Worm (Caenorhabditis elegans) whole organism, young adult: Measurements from ENCODE around the gene srj-21.
A peak's percentile ranks its signal among the peaks of the same experiment; 100 is the strongest.

Experiments used
- B0035.1 ChIP-seq: sonication (generic microtip); optimal IDR thresholded peaks from 2 replicates; lab custom pipeline; 2016; ENCODE audit warnings: missing genetic modification characterization, mild to moderate bottlenecking, missing compliant biosample characterization, missing genotype, missing genetic modification reagents
- B0261.1 ChIP-seq: sonication (generic microtip); optimal IDR thresholded peaks from 2 replicates; lab custom pipeline; 2016; ENCODE audit warnings: mild to moderate bottlenecking, missing genetic modification characterization, moderate library complexity, missing compliant biosample characterization
- B0336.3 ChIP-seq: fragments of 200-800 bp; sonication (Bioruptor generic); IDR thresholded peaks from 2 replicates; pipeline ENCODE4 v1.3.6; 2022; ENCODE audit warnings: missing genetic modification characterization, missing compliant biosample characterization
- C17E4.6 ChIP-seq: fragments of 200-800 bp; sonication (Bioruptor generic); IDR thresholded peaks from 2 replicates; pipeline ENCODE4 v1.3.6; 2022; ENCODE audit warnings: missing genetic modification reagents, missing genetic modification characterization, missing compliant biosample characterization
- F22D6.2 ChIP-seq: sonication (generic microtip); optimal IDR thresholded peaks from 2 replicates; lab custom pipeline; 2016; ENCODE audit warnings: mild to moderate bottlenecking, missing genetic modification characterization, missing compliant biosample characterization
- F37B4.10 ChIP-seq: fragments of 200-800 bp; sonication (Bioruptor generic); IDR thresholded peaks from 2 replicates; pipeline ENCODE4 v1.3.6; 2022; ENCODE audit warnings: missing genetic modification characterization, missing compliant biosample characterization
- F49E8.2 ChIP-seq: sonication (generic microtip); optimal IDR thresholded peaks from 3 replicates; lab custom pipeline; 2017; ENCODE audit warnings: missing genetic modification characterization, mild to moderate bottlenecking, missing compliant biosample characterization, antibody characterized with exemption, moderate library complexity; ENCODE audit not compliant: insufficient read depth
- F55B11.4 ChIP-seq: sonication (generic microtip); optimal IDR thresholded peaks from 2 replicates; lab custom pipeline; 2016; ENCODE audit warnings: missing compliant biosample characterization, missing genetic modification characterization, borderline replicate concordance; ENCODE audit not compliant: insufficient read depth
- F57A8.1 ChIP-seq: fragments of 200-800 bp; sonication (Bioruptor generic); optimal IDR thresholded peaks from 2 replicates; lab custom pipeline; 2018; ENCODE audit warnings: mild to moderate bottlenecking, missing genetic modification characterization, moderate library complexity, missing compliant biosample characterization
- T26A5.8 ChIP-seq: sonication (generic microtip); optimal IDR thresholded peaks from 2 replicates; lab custom pipeline; 2016; ENCODE audit warnings: missing genetic modification characterization, missing compliant biosample characterization
- Y53G8AR.9 ChIP-seq: fragments of 200-800 bp; sonication (Bioruptor generic); conservative IDR thresholded peaks from 2 replicates; pipeline ENCODE4 v1.3.6; 2022; ENCODE audit warnings: missing genetic modification reagents, missing genetic modification characterization, missing compliant biosample characterization
- Y56A3A.18 ChIP-seq: fragments of 200-800 bp; sonication (Bioruptor generic); IDR thresholded peaks from 2 replicates; pipeline ENCODE4 v1.3.6; 2022; ENCODE audit warnings: missing genetic modification reagents, missing genetic modification characterization, missing compliant biosample characterization
- ZK185.1 ChIP-seq: sonication (generic microtip); optimal IDR thresholded peaks from 2 replicates; lab custom pipeline; 2016; ENCODE audit warnings: mild to moderate bottlenecking, missing genetic modification characterization, missing compliant biosample characterization; ENCODE audit not compliant: poor library complexity, severe bottlenecking
- attf-3 ChIP-seq: fragments of 200-800 bp; sonication (Bioruptor generic); conservative IDR thresholded peaks from 2 replicates; pipeline ENCODE4 v1.3.6; 2022; ENCODE audit warnings: missing genetic modification reagents, missing genetic modification characterization, missing compliant biosample characterization
- attf-5 ChIP-seq: fragments of 200-800 bp; sonication (Bioruptor generic); optimal IDR thresholded peaks from 2 replicates; lab custom pipeline; 2018; ENCODE audit warnings: mild to moderate bottlenecking, missing genetic modification characterization, missing compliant biosample characterization
- attf-6 ChIP-seq: fragments of 200-800 bp; sonication (Bioruptor generic); IDR thresholded peaks from 2 replicates; pipeline ENCODE4 v1.3.6; 2022; ENCODE audit warnings: missing genetic modification reagents, missing genetic modification characterization, missing compliant biosample characterization
- bed-2 ChIP-seq: fragments of 200-800 bp; sonication (Bioruptor generic); IDR thresholded peaks from 2 replicates; pipeline ENCODE4 v1.3.6; 2022; ENCODE audit warnings: missing genetic modification reagents, missing genetic modification characterization, missing compliant biosample characterization
- ccch-3 ChIP-seq: fragments of 200-800 bp; sonication (Bioruptor generic); optimal IDR thresholded peaks from 2 replicates; lab custom pipeline; 2018; ENCODE audit warnings: mild to moderate bottlenecking, missing genetic modification characterization, missing compliant biosample characterization
- cebp-1 ChIP-seq, 2 experiments: fragments of 200-800 bp in 1 of 2; sonication (Bioruptor generic) in 1 of 2; sonication (generic microtip) in 1 of 2; IDR thresholded peaks in 1 of 2; optimal IDR thresholded peaks in 1 of 2; 2 replicates each; pipeline versions ENCODE4 v1.3.6 to Lab custom; 2017 to 2022; ENCODE audit warnings: missing compliant biosample characterization in 2 of 2, missing genetic modification characterization in 2 of 2, mild to moderate bottlenecking in 1 of 2, missing genetic modification reagents in 1 of 2, moderate library complexity in 1 of 2
- ceh-91 ChIP-seq: fragments of 200-800 bp; sonication (Bioruptor generic); IDR thresholded peaks from 2 replicates; pipeline ENCODE4 v1.3.6; 2022; ENCODE audit warnings: missing genetic modification reagents, missing genetic modification characterization, missing compliant biosample characterization
- dpl-1 ChIP-seq: fragments of 150-350 bp; optimal IDR thresholded peaks from 2 replicates; lab custom pipeline; 2014; ENCODE audit warnings: missing biosample characterization, missing genetic modification reagents, missing genetic modification characterization
- egl-18 ChIP-seq: fragments of 200-800 bp; sonication (Bioruptor generic); IDR thresholded peaks from 2 replicates; pipeline ENCODE4 v1.3.6; 2022; ENCODE audit warnings: missing genetic modification reagents, missing genetic modification characterization, missing compliant biosample characterization
- egl-44 ChIP-seq: fragments of 200-800 bp; sonication (Bioruptor generic); IDR thresholded peaks from 2 replicates; pipeline ENCODE4 v1.3.6; 2022; ENCODE audit warnings: missing genetic modification reagents, missing genetic modification characterization, missing compliant biosample characterization
- fkh-3 ChIP-seq: sonication (generic microtip); optimal IDR thresholded peaks from 2 replicates; lab custom pipeline; 2016; ENCODE audit warnings: mild to moderate bottlenecking, missing genetic modification characterization, missing compliant biosample characterization
- gei-17 ChIP-seq: fragments of 200-800 bp; sonication (Bioruptor generic); optimal IDR thresholded peaks from 2 replicates; lab custom pipeline; 2018; ENCODE audit warnings: mild to moderate bottlenecking, missing genetic modification characterization, missing compliant biosample characterization
- hlh-26 ChIP-seq: fragments of 200-800 bp; sonication (Bioruptor generic); conservative IDR thresholded peaks from 2 replicates; pipeline ENCODE4 v1.3.6; 2022; ENCODE audit warnings: missing genetic modification reagents, missing genetic modification characterization, missing compliant biosample characterization
- hmg-20 ChIP-seq: fragments of 200-800 bp; sonication (Bioruptor generic); IDR thresholded peaks from 2 replicates; pipeline ENCODE4 v1.3.6; 2022; ENCODE audit warnings: missing genetic modification reagents, missing genetic modification characterization, missing compliant biosample characterization
- lin-40 ChIP-seq: sonication (generic microtip); optimal IDR thresholded peaks from 2 replicates; lab custom pipeline; 2016; ENCODE audit warnings: missing genetic modification characterization, mild to moderate bottlenecking, missing compliant biosample characterization, missing genotype, missing genetic modification reagents
- lsy-27 ChIP-seq: sonication (generic microtip); optimal IDR thresholded peaks from 2 replicates; lab custom pipeline; 2017; ENCODE audit warnings: missing genetic modification characterization, mild to moderate bottlenecking, missing compliant biosample characterization, antibody characterized with exemption, missing genotype, borderline replicate concordance; ENCODE audit not compliant: insufficient read depth
- madf-10 ChIP-seq: sonication (generic microtip); optimal IDR thresholded peaks from 2 replicates; lab custom pipeline; 2016; ENCODE audit warnings: mild to moderate bottlenecking, missing genetic modification characterization, missing compliant biosample characterization
- mcd-1 ChIP-seq: fragments of 200-800 bp; sonication (Bioruptor generic); IDR thresholded peaks from 2 replicates; pipeline ENCODE4 v1.3.6; 2022; ENCODE audit warnings: missing genetic modification reagents, missing genetic modification characterization, missing compliant biosample characterization
- mes-4 ChIP-seq: sonication (generic microtip); optimal IDR thresholded peaks from 2 replicates; lab custom pipeline; 2016; ENCODE audit warnings: missing genotype, missing genetic modification characterization, missing compliant biosample characterization
- mxl-1 ChIP-seq: sonication (generic microtip); optimal IDR thresholded peaks from 2 replicates; lab custom pipeline; 2016; ENCODE audit warnings: missing genetic modification characterization, missing compliant biosample characterization
- nfyb-1 ChIP-seq: fragments of 200-800 bp; sonication (Bioruptor generic); IDR thresholded peaks from 2 replicates; pipeline ENCODE4 v1.3.6; 2022; ENCODE audit warnings: missing genetic modification reagents, missing genetic modification characterization, missing compliant biosample characterization
- nhr-120 ChIP-seq: fragments of 200-800 bp; sonication (Bioruptor generic); IDR thresholded peaks from 2 replicates; pipeline ENCODE4 v1.3.6; 2022; ENCODE audit warnings: missing genetic modification characterization, missing compliant biosample characterization
- rec-8 ChIP-seq, 2 experiments: sonication (generic microtip); optimal IDR thresholded peaks; 2 replicates each; lab custom pipeline; 2016; ENCODE audit warnings: mild to moderate bottlenecking in 2 of 2, missing genetic modification characterization in 2 of 2, missing genetic modification reagents in 2 of 2, missing genotype in 2 of 2, missing biosample characterization in 1 of 2, missing compliant biosample characterization in 1 of 2, moderate library complexity in 1 of 2
- repo-1 ChIP-seq: sonication (generic microtip); optimal IDR thresholded peaks from 2 replicates; lab custom pipeline; 2017; ENCODE audit warnings: mild to moderate bottlenecking, missing genetic modification characterization, missing compliant biosample characterization
- snpc-1.3 ChIP-seq: sonication (generic microtip); optimal IDR thresholded peaks from 2 replicates; lab custom pipeline; 2017; ENCODE audit warnings: missing genetic modification characterization, mild to moderate bottlenecking, missing compliant biosample characterization, antibody characterized with exemption, moderate library complexity, missing genotype, missing genetic modification reagents; ENCODE audit not compliant: insufficient read depth
- snpc-4 ChIP-seq, 5 experiments: fragments of 150-350 bp in 1 of 5; sonication (generic microtip) in 4 of 5; optimal IDR thresholded peaks; 2 replicates each; lab custom pipeline; 2014 to 2018; ENCODE audit warnings: missing genetic modification characterization in 5 of 5, missing biosample characterization in 3 of 5, antibody characterized with exemption in 2 of 5, mild to moderate bottlenecking in 2 of 5, missing compliant biosample characterization in 2 of 5, missing genotype in 2 of 5, moderate library complexity in 2 of 5, missing genetic modification reagents in 1 of 5
- somi-1 ChIP-seq: fragments of 200-800 bp; sonication (Bioruptor generic); optimal IDR thresholded peaks from 2 replicates; lab custom pipeline; 2018; ENCODE audit warnings: mild to moderate bottlenecking, missing genetic modification characterization, missing compliant biosample characterization
- sptf-2 ChIP-seq: fragments of 200-800 bp; sonication (Bioruptor generic); optimal IDR thresholded peaks from 2 replicates; lab custom pipeline; 2018; ENCODE audit warnings: mild to moderate bottlenecking, missing genetic modification characterization, missing compliant biosample characterization
- unc-130 ChIP-seq: sonication (generic microtip); optimal IDR thresholded peaks from 2 replicates; lab custom pipeline; 2016; ENCODE audit warnings: missing genetic modification reagents, missing genetic modification characterization, missing compliant biosample characterization
- ztf-26 ChIP-seq: sonication (generic microtip); optimal IDR thresholded peaks from 2 replicates; lab custom pipeline; 2017; ENCODE audit warnings: missing genetic modification characterization, missing compliant biosample characterization
- ztf-28 ChIP-seq: fragments of 200-800 bp; sonication (Bioruptor generic); IDR thresholded peaks from 2 replicates; pipeline ENCODE4 v1.3.6; 2022; ENCODE audit warnings: missing genetic modification reagents, missing genetic modification characterization, missing compliant biosample characterization

The srj-21 gene

DNA sequence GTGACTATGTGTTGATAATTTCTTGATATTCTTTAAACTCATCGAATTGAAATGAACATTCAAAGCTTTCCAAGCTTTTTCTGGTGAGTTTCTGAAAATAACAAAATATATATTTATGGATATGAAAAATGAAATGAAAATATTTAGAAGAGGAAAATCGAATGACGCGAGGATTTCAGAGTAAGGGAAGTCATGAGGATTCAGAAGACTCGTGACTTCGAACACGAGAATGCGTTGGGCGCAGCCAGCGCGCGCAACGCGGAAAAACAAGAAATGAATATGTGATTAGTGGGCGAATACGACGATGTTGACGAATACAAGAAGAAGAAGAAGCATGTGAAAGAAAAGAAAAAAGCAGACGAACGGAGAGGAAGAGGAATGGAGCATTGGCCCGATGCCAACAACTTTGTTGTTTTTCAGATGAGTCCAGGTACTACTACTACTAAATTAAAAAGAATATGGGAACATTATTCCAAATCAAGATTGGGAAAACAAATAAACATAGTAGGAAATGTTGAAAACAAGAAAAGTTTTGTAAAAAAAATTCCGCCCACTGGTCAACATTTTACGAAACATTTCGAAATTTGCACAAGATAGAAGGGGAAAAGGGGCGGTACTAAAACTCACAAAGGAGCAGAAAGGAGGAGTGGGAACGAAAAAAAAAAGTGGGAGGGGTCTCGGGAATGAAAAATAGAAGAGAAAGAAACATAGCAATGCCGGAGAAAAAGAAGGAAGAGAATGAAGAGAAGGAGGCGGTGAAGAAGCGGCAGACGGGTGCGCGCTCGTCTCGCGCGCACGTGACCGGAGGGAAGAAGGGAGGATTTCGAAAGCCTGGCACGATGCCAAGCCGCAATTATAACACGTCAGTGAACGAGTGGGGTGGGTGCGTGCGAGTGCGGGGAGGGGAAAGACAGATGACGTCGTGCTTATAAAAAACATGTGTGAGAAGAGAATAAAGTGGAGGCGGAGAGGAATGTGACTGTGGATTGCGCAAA is 29.7 kb upstream of the srj-21 start (continued):
- TF ChIP-seq ztf-28 (no peak), nhr-120 (GFP tag; lab: Robert Waterston, UW) (no peak), bed-2 (GFP tag; lab: Robert Waterston, UW) (no peak), gei-17 (GFP tag; lab: Kevin White, UChicago) (peak; percentile 74), attf-5 (GFP tag; lab: Kevin White, UChicago) (peak; percentile 78), F57A8.1 (no peak), madf-10 (tag; lab: Kevin White, UChicago) (peak; percentile 73), B0261.1 (tag; lab: Kevin White, UChicago) (no peak), ZK185.1 (tag; lab: Kevin White, UChicago) (no peak), B0035.1 (no peak), sptf-2 (GFP tag; lab: Kevin White, UChicago) (no peak), T26A5.8 (tag; lab: Kevin White, UChicago) (no peak), nfyb-1 (GFP tag; lab: Robert Waterston, UW) (peak; percentile 91), egl-44 (GFP tag; lab: Robert Waterston, UW) (peak; percentile 74; the same call in 1 of the 2 replicates), mcd-1 (GFP tag; lab: Robert Waterston, UW) (peak; percentile 80), hlh-26 (GFP tag; lab: Robert Waterston, UW) (no peak), snpc-4 (GFP tag; optimal IDR thresholded peaks at IDR 0.05; lab: Kevin White, UChicago) (peak; percentile 83), snpc-4 (tag; optimal IDR thresholded peaks at IDR 0.05; lab: Kevin White, UChicago) (peak; percentile 83 to 86 (median 84)), attf-6 (GFP tag; lab: Robert Waterston, UW) (no peak), mxl-1 (peak; percentile 45), F55B11.4 (no peak), hmg-20 (GFP tag; lab: Robert Waterston, UW) (no peak), ccch-3 (no peak), unc-130 (GFP tag; lab: Kevin White, UChicago) (no peak), fkh-3 (tag; lab: Kevin White, UChicago) (no peak), F49E8.2 (tag; lab: Kevin White, UChicago) (no peak), attf-3 (0 out of 2 replicates have a peak, but pooled peaks have one; percentile 43), egl-18 (peak; percentile 84), C17E4.6 (GFP tag; lab: Robert Waterston, UW) (no peak), ztf-26 (tag; lab: Kevin White, UChicago) (peak; percentile 82), lsy-27 (tag; lab: Kevin White, UChicago) (no peak), cebp-1 (GFP tag; IDR thresholded peaks at IDR 0.05; lab: Robert Waterston, UW) (peak; percentile 96), cebp-1 (tag; optimal IDR thresholded peaks at IDR 0.05; lab: Kevin White, UChicago) (peak; percentile 99), repo-1 (tag; lab: Kevin White, UChicago) (peak; percentile 5), mes-4 (tag; lab: Kevin White, UChicago) (no peak), rec-8 (tag; optimal IDR thresholded peaks at IDR 0.05; lab: Kevin White, UChicago) (no peak), lin-40 (tag; lab: Kevin White, UChicago) (peak; percentile 78), Y53G8AR.9 (peak; percentile 82), Y56A3A.18 (GFP tag; lab: Robert Waterston, UW) (0 out of 2 replicates have a peak, but pooled peaks have one; percentile 18), snpc-1.3 (tag; lab: Kevin White, UChicago) (no peak), B0336.3 (peak; percentile 92), somi-1 (GFP tag; lab: Kevin White, UChicago) (peak; percentile 96), F37B4.10 (GFP tag; lab: Robert Waterston, UW) (0 out of 2 replicates have a peak, but pooled peaks have one; percentile 10), dpl-1 (GFP tag; lab: Kevin White, UChicago) (no peak), ceh-91 (GFP tag; lab: Robert Waterston, UW) (no peak), F22D6.2 (tag; lab: Kevin White, UChicago) (peak; percentile 56)
